Fruit fly (Drosophila melanogaster) Kc167 (cell line): Measurements from ENCODE around the gene CG14636.

Source experiments
- Sin3A ChIP-seq: fragments of >200 bp; optimal IDR thresholded peaks from 2 replicates; lab custom pipeline; 2018; ENCODE audit warnings: missing external identifiers
- h ChIP-seq: fragments of >200 bp; optimal IDR thresholded peaks from 3 replicates; lab custom pipeline; 2018; ENCODE audit warnings: missing external identifiers

DNA sequence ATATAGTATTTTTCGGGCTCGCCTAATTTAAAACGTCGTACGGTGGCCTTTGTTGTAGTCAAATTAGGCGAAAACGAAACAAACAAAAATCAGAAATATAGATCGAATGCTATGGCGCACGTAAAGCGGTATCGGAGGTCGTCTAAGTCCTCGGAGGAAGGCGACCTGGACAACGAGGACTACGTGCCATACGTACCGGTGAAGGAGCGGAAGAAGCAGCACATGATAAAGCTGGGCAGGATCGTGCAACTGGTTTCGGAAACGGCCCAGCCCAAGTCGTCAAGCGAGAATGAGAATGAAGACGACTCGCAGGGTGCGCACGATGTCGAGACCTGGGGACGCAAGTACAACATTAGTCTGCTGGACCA is 17.9 kb upstream of the CG14636 start, which contains the start of gene abs:
- TF ChIP-seq Sin3A (no peak), h (lab: Kevin White, UChicago) (no peak)
